Worm (Caenorhabditis elegans): ENCODE data around the gene Y37E11AR.7.

The Y37E11AR.7 gene

DNA sequence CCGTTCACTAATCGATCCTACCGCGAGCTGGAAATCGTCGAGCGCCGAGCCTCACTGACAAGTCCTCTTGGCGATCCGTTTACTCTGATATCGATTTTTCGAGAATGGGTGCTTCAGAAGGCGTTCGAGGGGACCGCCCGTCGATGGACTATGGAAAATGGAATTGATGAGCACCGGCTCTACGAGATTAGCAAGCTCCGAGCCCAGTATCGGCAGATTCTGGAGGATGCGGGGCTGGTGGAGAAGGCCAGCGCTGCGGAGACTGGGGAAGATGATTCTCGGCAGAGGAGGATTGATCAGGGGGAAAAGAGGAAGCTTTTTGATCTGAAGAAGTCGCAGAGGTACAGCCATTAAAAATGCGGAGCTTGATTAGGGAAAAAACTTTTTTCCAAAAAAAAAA lies 23.8 kb downstream of the Y37E11AR.7 start:
- TF ChIP-seq flt-1 (GFP tag; IDR thresholded peaks at IDR 0.05) (no peak), hnd-1 (tag; optimal IDR thresholded peaks at IDR 0.05) (no peak), B0310.2 (tag; optimal IDR thresholded peaks at IDR 0.05) (no peak), tbx-37 (GFP tag; conservative IDR thresholded peaks at IDR 0.05) (no peak), scrt-1 (GFP tag; IDR thresholded peaks at IDR 0.05) (no peak), pes-1 (GFP tag; IDR thresholded peaks at IDR 0.05) (no peak), tbx-11 (GFP tag; IDR thresholded peaks at IDR 0.05) (no peak)

DNA sequence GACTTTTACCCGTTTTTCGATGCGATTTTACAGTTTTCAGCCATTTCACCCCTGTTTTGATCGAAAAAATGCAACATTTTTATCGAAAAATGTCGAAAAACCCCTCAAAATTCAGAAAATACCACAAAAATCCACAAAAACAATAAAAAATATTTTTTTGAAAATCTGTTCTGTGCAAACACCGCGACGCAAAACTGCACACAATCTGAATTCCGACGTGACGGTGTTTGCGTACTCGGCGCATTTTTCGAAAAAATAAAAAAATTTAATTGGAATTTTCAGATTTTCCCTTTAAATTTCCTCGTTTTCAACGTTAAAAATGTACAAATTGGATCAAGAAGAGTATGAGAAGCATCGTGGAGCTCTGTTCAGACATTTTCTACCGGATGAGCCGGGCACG lies 29.4 kb downstream of the Y37E11AR.7 start, which contains the start of gene smgl-2:
smgl-2 (plus strand) TSS at position 320 of the 400 bp plus-strand sequence.
- TF ChIP-seq hmg-4 (GFP tag; optimal IDR thresholded peaks at IDR 0.05): peak; percentile 21
- TF ChIP-seq ets-7 (tag; optimal IDR thresholded peaks at IDR 0.05): no peak
- no peak for TF ChIP-seq ama-1 (optimal IDR thresholded peaks at IDR 0.05)
- peak; percentile 78 for TF ChIP-seq F13C5.2 (tag; optimal IDR thresholded peaks at IDR 0.05)
- TF ChIP-seq tra-4 (tag; optimal IDR thresholded peaks at IDR 0.05): no peak
- no peak for TF ChIP-seq tbx-37 (GFP tag; conservative IDR thresholded peaks at IDR 0.05)

DNA sequence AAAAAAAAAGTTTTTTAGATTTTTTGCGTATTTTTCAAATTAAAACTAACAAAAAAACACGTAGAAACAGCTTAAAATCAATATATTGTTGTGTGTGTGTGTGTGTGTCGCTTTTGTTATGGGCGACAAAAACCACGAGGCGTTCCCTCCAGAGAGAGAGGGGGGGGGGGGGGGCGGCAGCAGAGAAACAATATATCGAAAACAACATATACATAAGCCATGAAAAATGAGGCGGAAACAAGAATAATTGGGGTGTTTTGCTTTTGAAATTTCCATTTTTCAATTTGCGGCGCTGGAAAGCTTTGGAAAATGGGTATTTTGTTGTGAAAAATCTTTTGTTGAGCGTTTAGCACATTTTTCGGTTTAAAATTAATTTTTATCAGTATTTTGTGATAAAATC lies 29.9 kb downstream of the Y37E11AR.7 start, which contains the start of gene Y37E11AM.2:
Y37E11AM.2 (minus strand) TSS at position 101 of the 400 bp plus-strand sequence.
- TF ChIP-seq pes-1 (GFP tag; IDR thresholded peaks at IDR 0.05) (no peak), F13C5.2 (tag; optimal IDR thresholded peaks at IDR 0.05) (no peak), scrt-1 (GFP tag; IDR thresholded peaks at IDR 0.05) (no peak), ceh-13 (GFP tag; optimal IDR thresholded peaks at IDR 0.05) (no peak), tbx-11 (GFP tag; IDR thresholded peaks at IDR 0.05) (no peak), ets-7 (tag; optimal IDR thresholded peaks at IDR 0.05) (no peak), hnd-1 (tag; optimal IDR thresholded peaks at IDR 0.05) (no peak), flt-1 (GFP tag; IDR thresholded peaks at IDR 0.05) (no peak), ama-1 (optimal IDR thresholded peaks at IDR 0.05) (no peak), tra-4 (tag; optimal IDR thresholded peaks at IDR 0.05) (no peak), hmbx-1 (tag; optimal IDR thresholded peaks at IDR 0.05) (no peak), ceh-36 (tag; optimal IDR thresholded peaks at IDR 0.05) (no peak), hmg-4 (GFP tag; optimal IDR thresholded peaks at IDR 0.05) (no peak), sea-1 (GFP tag; conservative IDR thresholded peaks at IDR 0.05) (no peak), aly-1 (tag; optimal IDR thresholded peaks at IDR 0.05) (no peak), tbx-37 (GFP tag; conservative IDR thresholded peaks at IDR 0.05) (no peak), B0310.2 (tag; optimal IDR thresholded peaks at IDR 0.05) (no peak)

DNA sequence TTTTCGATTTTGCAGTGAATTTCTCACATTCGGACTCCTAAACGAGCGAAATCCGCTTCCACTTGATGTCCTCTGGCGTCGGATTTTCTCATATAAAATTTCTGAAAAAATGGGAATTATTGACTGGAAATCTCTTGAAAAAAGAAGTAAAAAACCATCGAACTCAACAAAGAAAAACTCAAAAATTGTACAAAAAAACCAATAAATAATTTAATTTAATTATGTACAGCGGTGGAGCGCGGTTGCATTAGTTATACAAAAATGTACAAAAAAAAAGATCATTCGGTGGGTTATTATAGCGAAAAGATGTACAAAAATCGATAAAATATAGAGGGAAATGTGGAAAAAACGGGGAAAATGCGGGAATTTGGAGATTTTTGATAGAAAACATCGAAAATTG lies 32.6 kb downstream of the Y37E11AR.7 start, which contains the start of gene Y37E11AM.4:
Y37E11AM.4 (minus strand) TSS at position 101 of the 400 bp plus-strand sequence.
- no peak for TF ChIP-seq sea-1 (GFP tag; conservative IDR thresholded peaks at IDR 0.05)
- no peak for TF ChIP-seq ceh-36 (tag; optimal IDR thresholded peaks at IDR 0.05)
- no peak for TF ChIP-seq hmg-4 (GFP tag; optimal IDR thresholded peaks at IDR 0.05)
- TF ChIP-seq ceh-13 (GFP tag; optimal IDR thresholded peaks at IDR 0.05): no peak
- no peak for TF ChIP-seq tbx-11 (GFP tag; IDR thresholded peaks at IDR 0.05)
- no peak for TF ChIP-seq aly-1 (tag; optimal IDR thresholded peaks at IDR 0.05)
- TF ChIP-seq tbx-37 (GFP tag; conservative IDR thresholded peaks at IDR 0.05): no peak
- TF ChIP-seq B0310.2 (tag; optimal IDR thresholded peaks at IDR 0.05): no peak
- TF ChIP-seq F13C5.2 (tag; optimal IDR thresholded peaks at IDR 0.05): no peak
- no peak for TF ChIP-seq ama-1 (optimal IDR thresholded peaks at IDR 0.05)
- TF ChIP-seq ets-7 (tag; optimal IDR thresholded peaks at IDR 0.05): no peak
- no peak for TF ChIP-seq pes-1 (GFP tag; IDR thresholded peaks at IDR 0.05)
- TF ChIP-seq hnd-1 (tag; optimal IDR thresholded peaks at IDR 0.05): no peak
- TF ChIP-seq tra-4 (tag; optimal IDR thresholded peaks at IDR 0.05): no peak
- no peak for TF ChIP-seq scrt-1 (GFP tag; IDR thresholded peaks at IDR 0.05)

DNA sequence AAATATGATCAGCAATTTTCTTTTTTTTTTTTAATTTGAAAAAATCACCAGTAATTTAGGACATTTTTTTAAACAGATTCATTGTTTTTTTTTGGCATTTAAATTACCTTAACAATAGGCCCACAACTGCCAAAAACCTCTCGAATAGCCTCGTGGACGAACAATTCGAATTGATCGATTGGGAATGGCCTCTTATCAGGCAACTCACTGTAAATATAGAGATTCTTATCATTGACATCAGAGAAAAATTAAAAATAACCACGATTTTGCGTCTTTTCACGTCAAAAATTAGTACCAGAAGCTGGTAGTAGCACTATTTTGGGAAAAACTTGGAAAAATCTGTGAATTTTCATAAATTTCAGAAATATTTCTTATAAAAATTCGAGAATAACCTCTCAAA lies 33.3 kb downstream of the Y37E11AR.7 start:
- TF ChIP-seq tbx-11 (GFP tag; IDR thresholded peaks at IDR 0.05): no peak
- no peak for TF ChIP-seq pes-1 (GFP tag; IDR thresholded peaks at IDR 0.05)
- no peak for TF ChIP-seq hmg-4 (GFP tag; optimal IDR thresholded peaks at IDR 0.05)
- no peak for TF ChIP-seq scrt-1 (GFP tag; IDR thresholded peaks at IDR 0.05)
- no peak for TF ChIP-seq tbx-37 (GFP tag; conservative IDR thresholded peaks at IDR 0.05)

DNA sequence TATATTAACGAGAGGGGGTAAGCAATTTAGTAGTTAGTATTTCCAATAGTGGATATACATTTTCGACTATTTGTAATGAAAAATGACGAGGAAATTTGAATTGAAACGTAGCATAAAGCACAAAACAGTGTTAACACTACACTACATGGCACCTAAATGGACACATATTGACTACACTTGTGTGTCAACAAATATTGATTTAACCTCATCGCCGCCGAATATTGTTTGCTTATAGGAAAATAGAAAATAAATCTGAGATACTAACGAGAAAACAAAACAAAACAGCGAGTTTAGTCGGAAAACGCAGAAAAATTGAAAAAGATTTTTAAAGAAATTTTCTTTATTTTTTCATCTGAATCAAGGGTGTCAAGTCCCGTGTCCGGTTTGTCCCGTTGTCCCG lies 34.6 kb downstream of the Y37E11AR.7 start:
- TF ChIP-seq flt-1 (GFP tag; IDR thresholded peaks at IDR 0.05) (no peak), scrt-1 (GFP tag; IDR thresholded peaks at IDR 0.05) (no peak), B0310.2 (tag; optimal IDR thresholded peaks at IDR 0.05) (no peak), aly-1 (tag; optimal IDR thresholded peaks at IDR 0.05) (no peak), ceh-36 (tag; optimal IDR thresholded peaks at IDR 0.05) (no peak), ceh-13 (GFP tag; optimal IDR thresholded peaks at IDR 0.05) (no peak)

DNA sequence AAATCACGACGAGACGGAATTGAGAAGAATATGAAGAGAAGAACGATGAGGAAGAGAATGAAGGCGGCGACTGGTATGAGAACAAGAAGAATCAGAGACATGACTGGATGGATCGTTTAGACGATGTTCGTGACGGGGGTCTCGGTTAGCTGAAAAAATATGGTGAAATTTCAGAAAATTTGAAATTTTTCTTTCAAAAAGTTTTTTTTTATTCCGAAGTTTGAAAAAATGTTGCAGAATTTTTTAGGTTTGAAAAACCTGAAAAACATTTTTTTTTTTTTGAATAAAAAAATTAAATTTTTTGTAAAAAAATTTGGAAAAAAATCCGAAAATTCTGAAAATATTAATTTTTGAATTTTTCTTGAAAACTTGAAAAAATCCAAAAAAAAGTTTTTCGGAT lies 36.2 kb downstream of the Y37E11AR.7 start, which contains the start of gene Y37E11AM.3:
Y37E11AM.3 (minus strand) TSS at position 101 of the 400 bp plus-strand sequence.
- TF ChIP-seq B0310.2 (tag; optimal IDR thresholded peaks at IDR 0.05): no peak
- TF ChIP-seq tbx-37 (GFP tag; conservative IDR thresholded peaks at IDR 0.05): no peak
- no peak for TF ChIP-seq hmbx-1 (tag; optimal IDR thresholded peaks at IDR 0.05)
- TF ChIP-seq flt-1 (GFP tag; IDR thresholded peaks at IDR 0.05): no peak
- no peak for TF ChIP-seq tbx-11 (GFP tag; IDR thresholded peaks at IDR 0.05)
- TF ChIP-seq tra-4 (tag; optimal IDR thresholded peaks at IDR 0.05): no peak
- no peak for TF ChIP-seq scrt-1 (GFP tag; IDR thresholded peaks at IDR 0.05)
- no peak for TF ChIP-seq hnd-1 (tag; optimal IDR thresholded peaks at IDR 0.05)
- no peak for TF ChIP-seq pes-1 (GFP tag; IDR thresholded peaks at IDR 0.05)
- TF ChIP-seq F13C5.2 (tag; optimal IDR thresholded peaks at IDR 0.05): no peak
- no peak for TF ChIP-seq sea-1 (GFP tag; conservative IDR thresholded peaks at IDR 0.05)
- no peak for TF ChIP-seq ama-1 (optimal IDR thresholded peaks at IDR 0.05)
- TF ChIP-seq ceh-13 (GFP tag; optimal IDR thresholded peaks at IDR 0.05): no peak
- no peak for TF ChIP-seq ets-7 (tag; optimal IDR thresholded peaks at IDR 0.05)

DNA sequence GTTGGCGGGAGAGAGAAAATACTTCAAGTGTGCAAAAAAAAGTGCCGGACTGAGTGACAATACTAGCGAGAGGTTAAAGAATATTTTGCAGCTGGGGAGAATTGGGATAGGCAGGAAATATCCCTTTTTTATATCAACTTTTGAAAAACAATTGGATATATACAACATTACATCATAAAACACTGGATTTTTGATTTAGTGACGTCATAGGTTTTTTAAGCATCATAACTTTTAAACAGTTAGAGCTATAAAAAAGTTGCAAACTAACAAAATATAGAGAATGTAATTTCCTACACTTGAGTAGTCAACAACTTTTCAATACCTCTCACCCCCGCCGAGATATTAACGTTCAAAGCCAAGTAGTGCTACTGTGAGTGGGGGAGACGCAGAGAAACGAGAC lies 44.5 kb downstream of the Y37E11AR.7 start:
- TF ChIP-seq hnd-1 (tag; optimal IDR thresholded peaks at IDR 0.05) (no peak), tbx-11 (GFP tag; IDR thresholded peaks at IDR 0.05) (no peak), aly-1 (tag; optimal IDR thresholded peaks at IDR 0.05) (no peak), ama-1 (optimal IDR thresholded peaks at IDR 0.05) (no peak), ets-7 (tag; optimal IDR thresholded peaks at IDR 0.05) (no peak), scrt-1 (GFP tag; IDR thresholded peaks at IDR 0.05) (no peak), ceh-13 (GFP tag; optimal IDR thresholded peaks at IDR 0.05) (no peak), B0310.2 (tag; optimal IDR thresholded peaks at IDR 0.05) (no peak), F13C5.2 (tag; optimal IDR thresholded peaks at IDR 0.05) (no peak), hmbx-1 (tag; optimal IDR thresholded peaks at IDR 0.05) (no peak), sea-1 (GFP tag; conservative IDR thresholded peaks at IDR 0.05) (no peak)

Measured in whole organism, early embryonic.